Worm (Caenorhabditis elegans) whole organism, L2 larva: ENCODE data around the gene pqn-78.

Experiments
- C34F6.9 ChIP-seq: fragments of 150-350 bp; optimal IDR thresholded peaks from 2 replicates; lab custom pipeline; 2014; ENCODE audit warnings: missing biosample characterization, missing genetic modification characterization
- F13H6.1 ChIP-seq: sonication (generic microtip); optimal IDR thresholded peaks from 2 replicates; lab custom pipeline; 2016; ENCODE audit warnings: missing genetic modification characterization, missing compliant biosample characterization
- Y55F3AM.14 ChIP-seq: fragments of 200-800 bp; sonication (Bioruptor generic); optimal IDR thresholded peaks from 2 replicates; lab custom pipeline; 2018; ENCODE audit warnings: mild to moderate bottlenecking, missing genetic modification characterization, missing compliant biosample characterization
- ZK546.5 ChIP-seq: sonication (generic microtip); optimal IDR thresholded peaks from 2 replicates; lab custom pipeline; 2017; ENCODE audit warnings: missing biosample characterization, missing genetic modification characterization
- alr-1 ChIP-seq: fragments of 150-350 bp; optimal IDR thresholded peaks from 2 replicates; lab custom pipeline; 2014; ENCODE audit warnings: missing biosample characterization, missing genetic modification characterization
- blmp-1 ChIP-seq: sonication (generic microtip); optimal IDR thresholded peaks from 2 replicates; lab custom pipeline; 2017; ENCODE audit warnings: missing genetic modification characterization, mild to moderate bottlenecking, missing compliant biosample characterization, antibody characterized with exemption, moderate library complexity; ENCODE audit not compliant: insufficient read depth
- ceh-82 ChIP-seq: fragments of 150-350 bp; optimal IDR thresholded peaks from 2 replicates; lab custom pipeline; 2014; ENCODE audit warnings: missing biosample characterization, missing genetic modification characterization
- crh-2 ChIP-seq: sonication (generic microtip); optimal IDR thresholded peaks from 2 replicates; lab custom pipeline; 2017; ENCODE audit warnings: missing biosample characterization, missing genetic modification characterization
- egl-27 ChIP-seq: sonication (generic microtip); optimal IDR thresholded peaks from 3 replicates; lab custom pipeline; 2017; ENCODE audit warnings: missing biosample characterization, missing genetic modification reagents, missing genetic modification characterization
- elt-1 ChIP-seq: fragments of 150-350 bp; optimal IDR thresholded peaks from 2 replicates; lab custom pipeline; 2014; ENCODE audit warnings: missing biosample characterization, missing genetic modification characterization
- fos-1 ChIP-seq: fragments of 150-350 bp; optimal IDR thresholded peaks from 2 replicates; lab custom pipeline; 2014; ENCODE audit warnings: missing biosample characterization, missing genetic modification characterization
- gmeb-1 ChIP-seq: fragments of 150-350 bp; optimal IDR thresholded peaks from 2 replicates; lab custom pipeline; 2014; ENCODE audit warnings: missing biosample characterization, missing genetic modification characterization
- lin-11 ChIP-seq: fragments of 150-350 bp; sonication (generic microtip); optimal IDR thresholded peaks from 2 replicates; lab custom pipeline; 2014; ENCODE audit warnings: missing biosample characterization, missing genetic modification characterization, inconsistent platforms, mixed read lengths
- lsy-2 ChIP-seq, 2 experiments: fragments of 150-350 bp in 1 of 2; sonication (generic microtip) in 1 of 2; optimal IDR thresholded peaks; 2 replicates each; lab custom pipeline; 2014 to 2017; ENCODE audit warnings: missing biosample characterization in 2 of 2, missing genetic modification characterization in 2 of 2
- mab-5 ChIP-seq: fragments of 150-350 bp; optimal IDR thresholded peaks from 2 replicates; lab custom pipeline; 2014; ENCODE audit warnings: missing biosample characterization, missing genetic modification characterization
- nhr-10 ChIP-seq: sonication (generic microtip); optimal IDR thresholded peaks from 2 replicates; lab custom pipeline; 2017; ENCODE audit warnings: missing biosample characterization, missing genetic modification characterization
- nhr-12 ChIP-seq: fragments of 150-350 bp; optimal IDR thresholded peaks from 2 replicates; lab custom pipeline; 2014; ENCODE audit warnings: missing biosample characterization, missing genetic modification characterization
- nhr-129 ChIP-seq: fragments of 150-350 bp; optimal IDR thresholded peaks from 2 replicates; lab custom pipeline; 2014; ENCODE audit warnings: missing biosample characterization, missing genetic modification characterization
- nhr-237 ChIP-seq: fragments of 150-350 bp; optimal IDR thresholded peaks from 2 replicates; lab custom pipeline; 2014; ENCODE audit warnings: missing biosample characterization, missing genetic modification characterization
- nhr-25 ChIP-seq: fragments of 150-350 bp; sonication (generic microtip); optimal IDR thresholded peaks from 3 replicates; lab custom pipeline; 2014; ENCODE audit warnings: missing biosample characterization, missing genetic modification characterization
- sem-4 ChIP-seq: fragments of 150-350 bp; optimal IDR thresholded peaks from 2 replicates; lab custom pipeline; 2014; ENCODE audit warnings: missing biosample characterization, missing genetic modification reagents, missing genetic modification characterization
- skn-1 ChIP-seq: sonication (generic microtip); optimal IDR thresholded peaks from 2 replicates; lab custom pipeline; 2017; ENCODE audit warnings: missing biosample characterization, missing genetic modification characterization
- snpc-4 ChIP-seq: fragments of 150-350 bp; optimal IDR thresholded peaks from 2 replicates; lab custom pipeline; 2014; ENCODE audit warnings: missing biosample characterization, missing genetic modification characterization
- unc-55 ChIP-seq: fragments of 150-350 bp; sonication (generic microtip); optimal IDR thresholded peaks from 3 replicates; lab custom pipeline; 2014; ENCODE audit warnings: missing biosample characterization, missing genetic modification reagents, missing genetic modification characterization
- unc-62 ChIP-seq: fragments of 150-350 bp; optimal IDR thresholded peaks from 2 replicates; lab custom pipeline; 2014; ENCODE audit warnings: missing biosample characterization, missing genetic modification reagents, missing genetic modification characterization
- zag-1 ChIP-seq: fragments of 150-350 bp; optimal IDR thresholded peaks from 2 replicates; lab custom pipeline; 2014; ENCODE audit warnings: missing biosample characterization, missing genetic modification characterization
- ztf-1 ChIP-seq: fragments of 200-800 bp; sonication (Bioruptor generic); conservative IDR thresholded peaks from 2 replicates; pipeline ENCODE4 v1.3.6; 2022; ENCODE audit warnings: missing genetic modification characterization, missing compliant biosample characterization
- ztf-4 ChIP-seq: fragments of 150-350 bp; optimal IDR thresholded peaks from 2 replicates; lab custom pipeline; 2014; ENCODE audit warnings: missing biosample characterization, missing genetic modification characterization

Gene pqn-78

DNA sequence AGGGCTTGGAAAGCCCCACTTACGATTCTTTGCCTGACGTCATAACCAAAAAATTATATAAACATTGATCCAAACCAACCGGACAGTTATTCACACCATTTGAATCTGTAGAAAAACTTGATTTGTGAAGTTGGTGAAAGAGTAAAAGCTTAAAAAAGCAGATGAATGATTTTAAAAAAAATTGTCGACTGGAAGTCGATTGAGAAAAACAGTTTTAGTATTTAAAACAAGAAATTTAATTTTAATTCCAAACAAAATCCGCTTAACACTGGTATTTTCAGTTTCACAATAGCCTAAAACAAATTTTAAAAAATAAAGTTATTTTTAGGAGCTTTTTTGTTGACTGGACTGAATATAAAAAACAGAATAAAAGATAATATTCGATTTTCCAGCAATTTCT, 30.5 kb downstream of the pqn-78 start, which contains the start of gene Y105C5A.1:
Gene Y105C5A.1 (minus strand): TSS at position 101 of the 400 bp plus-strand sequence.
- TF ChIP-seq ZK546.5 (tag; lab: Kevin White, UChicago) (no peak), snpc-4 (tag; lab: Kevin White, UChicago) (no peak)

DNA sequence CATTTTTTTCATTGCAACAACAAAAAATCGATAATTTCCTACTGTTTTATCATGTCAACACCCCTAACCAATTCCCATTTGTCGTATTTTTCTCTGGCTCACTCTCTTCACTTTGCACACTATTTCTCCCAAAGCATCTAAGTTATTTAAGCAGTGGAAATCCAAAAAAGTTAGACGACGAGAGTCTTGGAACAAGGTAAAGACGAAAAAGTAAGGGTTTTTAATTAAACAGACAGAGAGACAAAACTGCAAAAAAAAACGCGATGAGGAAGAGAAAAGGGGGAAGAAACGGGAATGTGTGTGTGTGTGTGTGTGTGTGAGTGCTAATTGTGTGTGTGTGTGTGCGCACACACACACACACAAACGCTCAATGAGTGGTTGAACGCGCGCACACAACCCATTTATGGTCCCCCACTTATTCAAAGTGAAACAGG, 33.6 kb downstream of the pqn-78 start:
- peak; percentile 39 for TF ChIP-seq crh-2
- TF ChIP-seq lsy-2 (tag; optimal IDR thresholded peaks at IDR 0.05; lab: Kevin White, UChicago): peak; percentile 45 to 85
- peak; percentile 76 for TF ChIP-seq nhr-129
- TF ChIP-seq unc-55: peak; percentile 97
- peak; percentile 25 for TF ChIP-seq egl-27
- TF ChIP-seq sem-4 (tag; lab: Kevin White, UChicago): peak; percentile 66
- no peak for TF ChIP-seq ceh-82 (tag; lab: Kevin White, UChicago)
- TF ChIP-seq nhr-12 (tag; lab: Kevin White, UChicago): no peak
- TF ChIP-seq ztf-1 (GFP tag; lab: Robert Waterston, UW): no peak
- TF ChIP-seq Y55F3AM.14: no peak
- TF ChIP-seq nhr-237: no peak
- TF ChIP-seq ZK546.5 (tag; lab: Kevin White, UChicago): no peak
- no peak for TF ChIP-seq elt-1 (tag; lab: Kevin White, UChicago)
- no peak for TF ChIP-seq alr-1 (tag; lab: Kevin White, UChicago)
- TF ChIP-seq C34F6.9: peak; percentile 71
- peak; percentile 41 for TF ChIP-seq F13H6.1 (tag; lab: Kevin White, UChicago)
- peak; percentile 68 for TF ChIP-seq zag-1 (tag; lab: Kevin White, UChicago)
- no peak for TF ChIP-seq mab-5

DNA sequence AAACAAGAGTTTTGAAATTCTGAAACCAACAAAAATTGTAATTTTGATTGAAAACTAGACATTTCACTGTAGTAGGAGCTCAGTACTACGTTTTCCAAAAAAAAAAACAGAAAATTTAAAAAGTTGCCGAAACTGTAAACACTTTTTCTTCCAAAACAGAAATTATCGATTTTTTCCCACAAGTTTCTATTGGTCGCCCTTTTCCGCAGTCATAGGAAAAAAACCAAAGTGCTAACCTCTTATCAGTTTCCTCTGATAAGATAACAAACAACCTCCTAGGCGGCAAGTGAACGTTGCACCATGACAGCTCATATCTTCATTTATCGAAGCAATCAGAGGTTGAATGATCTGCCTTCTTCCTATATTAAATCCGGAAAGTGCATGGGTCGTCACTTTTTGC, 35.8 kb downstream of the pqn-78 start:
- TF ChIP-seq gmeb-1 (tag; lab: Kevin White, UChicago) (peak; percentile 5), lsy-2 (tag; optimal IDR thresholded peaks at IDR 0.05; lab: Kevin White, UChicago) (peak in 1 of 2 experiments; percentile 1), fos-1 (tag; lab: Kevin White, UChicago) (peak; percentile 72), ztf-4 (tag; lab: Kevin White, UChicago) (no peak), nhr-10 (no peak), elt-1 (tag; lab: Kevin White, UChicago) (no peak)

DNA sequence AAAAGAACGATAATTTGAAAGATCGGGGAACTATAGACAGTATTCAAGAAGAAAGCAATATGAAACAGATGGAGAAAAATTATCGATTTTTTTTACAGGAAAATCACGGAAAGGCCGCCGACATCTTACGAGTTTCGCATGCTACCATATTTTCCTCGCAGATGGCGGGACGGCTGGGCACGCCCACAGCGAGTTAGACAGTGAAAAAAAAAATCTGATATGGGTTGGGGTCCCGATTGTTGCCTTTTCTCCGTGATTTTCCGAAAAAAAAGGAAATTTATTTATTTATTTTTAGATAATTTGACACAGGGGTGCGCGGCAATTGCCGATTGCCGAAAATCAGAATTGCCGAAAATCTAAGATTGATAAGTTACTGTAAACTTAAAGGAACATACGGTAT, 40.1 kb downstream of the pqn-78 start:
- TF ChIP-seq nhr-25 (tag; lab: Kevin White, UChicago) (no peak), egl-27 (no peak), lin-11 (tag; lab: Kevin White, UChicago) (no peak), snpc-4 (tag; lab: Kevin White, UChicago) (no peak), nhr-10 (no peak), fos-1 (tag; lab: Kevin White, UChicago) (no peak), unc-62 (GFP tag; lab: Kevin White, UChicago) (no peak), blmp-1 (no peak), skn-1 (tag; lab: Kevin White, UChicago) (no peak), nhr-237 (no peak), alr-1 (tag; lab: Kevin White, UChicago) (no peak), ztf-1 (GFP tag; lab: Robert Waterston, UW) (no peak), ceh-82 (tag; lab: Kevin White, UChicago) (no peak), ZK546.5 (tag; lab: Kevin White, UChicago) (no peak), nhr-12 (tag; lab: Kevin White, UChicago) (no peak)
- TF ChIP-seq, all 48 proteins: peak for 0
